Worm (Caenorhabditis elegans) whole organism, L1 larva: ENCODE data around the gene cox-17.

ENCODE experiments used
- C04F5.9 ChIP-seq: sonication (generic microtip); optimal IDR thresholded peaks from 2 replicates; lab custom pipeline; 2016; ENCODE audit warnings: missing genetic modification characterization, missing compliant biosample characterization
- C16A3.4 ChIP-seq: fragments of 150-350 bp; optimal IDR thresholded peaks from 2 replicates; lab custom pipeline; 2014; ENCODE audit warnings: missing biosample characterization, missing genetic modification characterization
- aly-2 ChIP-seq: fragments of 150-350 bp; optimal IDR thresholded peaks from 2 replicates; lab custom pipeline; 2014; ENCODE audit warnings: missing biosample characterization, missing genetic modification characterization
- ama-1 ChIP-seq: fragments of 150-350 bp; optimal IDR thresholded peaks from 2 replicates; lab custom pipeline; 2014
- blmp-1 ChIP-seq: fragments of 150-350 bp; optimal IDR thresholded peaks from 2 replicates; lab custom pipeline; 2014; ENCODE audit warnings: missing biosample characterization, missing genetic modification characterization
- ceh-88 ChIP-seq: fragments of 200-800 bp; sonication (Bioruptor generic); IDR thresholded peaks from 2 replicates; pipeline ENCODE4 v1.3.6; 2022; ENCODE audit warnings: missing genetic modification characterization, missing compliant biosample characterization
- ces-1 ChIP-seq: fragments of 150-350 bp; optimal IDR thresholded peaks from 2 replicates; lab custom pipeline; 2014; ENCODE audit warnings: missing biosample characterization, missing genetic modification reagents, missing genetic modification characterization
- dpl-1 ChIP-seq, 3 experiments: fragments of 150-350 bp in 2 of 3; sonication (generic microtip) in 1 of 3; optimal IDR thresholded peaks; 2 replicates each; lab custom pipeline; 2014 to 2017; ENCODE audit warnings: missing biosample characterization in 3 of 3, missing genetic modification characterization in 3 of 3, missing genetic modification reagents in 3 of 3
- dsc-1 ChIP-seq: sonication (generic microtip); optimal IDR thresholded peaks from 2 replicates; lab custom pipeline; 2016; ENCODE audit warnings: mild to moderate bottlenecking, missing genetic modification characterization, missing compliant biosample characterization
- efl-1 ChIP-seq, 4 experiments: fragments of 150-350 bp; optimal IDR thresholded peaks in 3 of 4; peaks in 1 of 4; 1 replicate in 1 of 4; 2 replicates in 3 of 4; lab custom pipeline; 2014; ENCODE audit warnings: missing biosample characterization in 2 of 4, missing genetic modification characterization in 2 of 4, missing genetic modification reagents in 2 of 4
- elt-2 ChIP-seq: sonication (generic microtip); optimal IDR thresholded peaks from 2 replicates; lab custom pipeline; 2016; ENCODE audit warnings: missing genetic modification characterization, mild to moderate bottlenecking, inconsistent platforms, missing compliant biosample characterization, missing genetic modification reagents
- ets-5 ChIP-seq: fragments of 200-800 bp; sonication (Bioruptor generic); IDR thresholded peaks from 2 replicates; pipeline ENCODE4 v1.3.6; 2022; ENCODE audit warnings: missing genetic modification characterization, missing compliant biosample characterization
- fkh-10 ChIP-seq: sonication (generic microtip); optimal IDR thresholded peaks from 2 replicates; lab custom pipeline; 2017; ENCODE audit warnings: missing biosample characterization, missing genetic modification reagents, missing genetic modification characterization
- grh-1 ChIP-seq: fragments of 200-800 bp; sonication (Bioruptor generic); IDR thresholded peaks from 2 replicates; pipeline ENCODE4 v1.3.6; 2022; ENCODE audit warnings: missing genetic modification reagents, missing genetic modification characterization, missing compliant biosample characterization
- hpl-2 ChIP-seq: fragments of 150-350 bp; optimal IDR thresholded peaks from 2 replicates; lab custom pipeline; 2014; ENCODE audit warnings: missing biosample characterization, missing genetic modification reagents, missing genetic modification characterization
- lin-15B ChIP-seq: fragments of 150-350 bp; sonication (generic microtip); optimal IDR thresholded peaks from 3 replicates; lab custom pipeline; 2014; ENCODE audit warnings: missing biosample characterization, missing genetic modification characterization
- lin-35 ChIP-seq, 2 experiments: fragments of 150-350 bp; optimal IDR thresholded peaks; 2 replicates each; lab custom pipeline; 2014; ENCODE audit warnings: missing biosample characterization in 2 of 2, missing genetic modification characterization in 2 of 2, missing genetic modification reagents in 2 of 2
- lir-3 ChIP-seq: sonication (generic microtip); optimal IDR thresholded peaks from 2 replicates; lab custom pipeline; 2016; ENCODE audit warnings: mild to moderate bottlenecking, missing genetic modification characterization, moderate library complexity, missing compliant biosample characterization; ENCODE audit not compliant: poor library complexity
- mef-2 ChIP-seq: fragments of 150-350 bp; optimal IDR thresholded peaks from 2 replicates; lab custom pipeline; 2014; ENCODE audit warnings: missing biosample characterization, missing genetic modification characterization
- mep-1 ChIP-seq: fragments of 150-350 bp; optimal IDR thresholded peaks from 2 replicates; lab custom pipeline; 2014; ENCODE audit warnings: missing biosample characterization, missing genetic modification characterization
- nhr-12 ChIP-seq: sonication (generic microtip); optimal IDR thresholded peaks from 2 replicates; lab custom pipeline; 2017; ENCODE audit warnings: missing biosample characterization, missing genetic modification characterization
- nhr-19 ChIP-seq: fragments of 200-800 bp; sonication (Bioruptor generic); conservative IDR thresholded peaks from 2 replicates; pipeline ENCODE4 v1.3.6; 2022; ENCODE audit warnings: missing genetic modification characterization, missing compliant biosample characterization
- nhr-237 ChIP-seq: fragments of 150-350 bp; optimal IDR thresholded peaks from 2 replicates; lab custom pipeline; 2014; ENCODE audit warnings: missing biosample characterization, missing genetic modification characterization
- nhr-28 ChIP-seq: fragments of 150-350 bp; optimal IDR thresholded peaks from 2 replicates; lab custom pipeline; 2014; ENCODE audit warnings: missing biosample characterization, missing genetic modification characterization
- nhr-76 ChIP-seq: sonication (generic microtip); optimal IDR thresholded peaks from 2 replicates; lab custom pipeline; 2017; ENCODE audit warnings: missing biosample characterization, missing genetic modification characterization
- nhr-84 ChIP-seq: sonication (generic microtip); optimal IDR thresholded peaks from 2 replicates; lab custom pipeline; 2017; ENCODE audit warnings: missing biosample characterization, missing genetic modification characterization
- nhr-85 ChIP-seq: sonication (generic microtip); peaks from one replicate; lab custom pipeline; 2016; ENCODE audit warnings: missing genetic modification characterization, inconsistent platforms, missing compliant biosample characterization
- nhr-90 ChIP-seq: sonication (generic microtip); optimal IDR thresholded peaks from 2 replicates; lab custom pipeline; 2016; ENCODE audit warnings: mild to moderate bottlenecking, missing genetic modification characterization, missing compliant biosample characterization; ENCODE audit not compliant: poor library complexity
- pax-3 ChIP-seq: fragments of 200-800 bp; sonication (Bioruptor generic); optimal IDR thresholded peaks from 2 replicates; lab custom pipeline; 2018; ENCODE audit warnings: mild to moderate bottlenecking, missing genetic modification characterization, moderate library complexity, missing compliant biosample characterization
- snu-23 ChIP-seq: sonication (generic microtip); optimal IDR thresholded peaks from 2 replicates; lab custom pipeline; 2016; ENCODE audit warnings: missing genetic modification characterization, missing compliant biosample characterization
- sox-4 ChIP-seq: sonication (generic microtip); optimal IDR thresholded peaks from 2 replicates; lab custom pipeline; 2016; ENCODE audit warnings: missing genetic modification characterization, missing compliant biosample characterization
- sup-37 ChIP-seq: fragments of 200-800 bp; sonication (Bioruptor generic); optimal IDR thresholded peaks from 2 replicates; lab custom pipeline; 2018; ENCODE audit warnings: mild to moderate bottlenecking, missing genetic modification characterization, missing compliant biosample characterization
- unc-130 ChIP-seq: fragments of 150-350 bp; optimal IDR thresholded peaks from 2 replicates; lab custom pipeline; 2017; ENCODE audit warnings: missing biosample characterization, missing genetic modification characterization, inconsistent platforms
- unc-98 ChIP-seq: fragments of 200-800 bp; sonication (Bioruptor generic); IDR thresholded peaks from 2 replicates; pipeline ENCODE4 v1.3.6; 2022; ENCODE audit warnings: missing genetic modification characterization, missing compliant biosample characterization
- vab-15 ChIP-seq: sonication (generic microtip); optimal IDR thresholded peaks from 2 replicates; lab custom pipeline; 2017; ENCODE audit warnings: missing genotype, mild to moderate bottlenecking, missing genetic modification characterization, missing compliant biosample characterization
- zip-4 ChIP-seq: fragments of 200-800 bp; sonication (Bioruptor generic); optimal IDR thresholded peaks from 2 replicates; lab custom pipeline; 2018; ENCODE audit warnings: mild to moderate bottlenecking, missing genetic modification characterization, moderate library complexity, missing compliant biosample characterization
- ztf-11 ChIP-seq, 2 experiments: sonication (generic microtip); optimal IDR thresholded peaks; 2 replicates each; lab custom pipeline; 2016 to 2017; ENCODE audit warnings: missing genetic modification characterization in 2 of 2, missing biosample characterization in 1 of 2, missing compliant biosample characterization in 1 of 2

Gene cox-17

DNA sequence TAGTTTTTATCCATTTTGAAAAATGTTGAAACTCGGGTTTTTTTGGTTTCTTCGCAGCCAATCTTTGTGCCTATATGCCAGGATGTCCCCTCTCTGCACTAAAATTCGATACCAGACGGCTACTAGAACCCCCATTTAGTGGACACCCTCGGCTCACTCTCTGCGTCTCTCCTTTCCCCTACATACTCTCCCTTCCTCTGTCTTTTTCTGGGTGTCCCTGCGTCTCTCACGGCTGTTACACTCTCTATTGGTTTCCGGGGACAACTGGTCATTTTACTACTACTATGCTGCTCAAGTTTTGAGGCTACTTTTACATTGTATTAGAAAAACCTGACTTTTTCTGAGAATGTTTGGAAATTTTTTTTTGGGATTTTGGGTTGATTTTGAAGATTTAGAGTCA lies 29.6 kb downstream of the cox-17 start (continued):
- no peak for TF ChIP-seq dsc-1 (tag; lab: Kevin White, UChicago)
- TF ChIP-seq lir-3: no peak
- no peak for TF ChIP-seq unc-98
- no peak for TF ChIP-seq aly-2 (tag; lab: Kevin White, UChicago)
- no peak for TF ChIP-seq C04F5.9 (tag; lab: Kevin White, UChicago)
- TF ChIP-seq, all 84 proteins: peak for 4

ce11 chrIII:222508-222907 lies 31.7 kb downstream of the cox-17 start:
- no peak for TF ChIP-seq mef-2 (tag; lab: Kevin White, UChicago)
- TF ChIP-seq nhr-85 (tag; lab: Kevin White, UChicago): no peak
- no peak for TF ChIP-seq C16A3.4 (tag; lab: Kevin White, UChicago)
- no peak for TF ChIP-seq nhr-84 (tag; lab: Kevin White, UChicago)
- no peak for TF ChIP-seq lin-35 (GFP tag; optimal IDR thresholded peaks at IDR 0.05; lab: Kevin White, UChicago)
- no peak for TF ChIP-seq ces-1 (GFP tag; lab: Kevin White, UChicago)
- TF ChIP-seq zip-4 (GFP tag; lab: Kevin White, UChicago): no peak
- TF ChIP-seq nhr-19: no peak
- no peak for TF ChIP-seq lin-15B (tag; lab: Kevin White, UChicago)
- TF ChIP-seq sox-4 (tag; lab: Kevin White, UChicago): no peak
- no peak for TF ChIP-seq aly-2 (tag; lab: Kevin White, UChicago)
- TF ChIP-seq hpl-2: no peak
- no peak for TF ChIP-seq nhr-28 (tag; lab: Kevin White, UChicago)
- no peak for TF ChIP-seq nhr-90 (tag; lab: Kevin White, UChicago)
- TF ChIP-seq blmp-1 (tag; lab: Kevin White, UChicago): no peak
- no peak for TF ChIP-seq dpl-1 (GFP tag; optimal IDR thresholded peaks at IDR 0.05; lab: Kevin White, UChicago)

- TF ChIP-seq ceh-88 (no peak), unc-130 (no peak), mep-1 (tag; lab: Kevin White, UChicago) (no peak), lin-15B (tag; lab: Kevin White, UChicago) (no peak), ztf-11 (tag; optimal IDR thresholded peaks at IDR 0.05; lab: Kevin White, UChicago) (no peak), nhr-237 (no peak), fkh-10 (no peak), vab-15 (no peak), dsc-1 (tag; lab: Kevin White, UChicago) (no peak), ets-5 (GFP tag; lab: Robert Waterston, UW) (no peak), nhr-19 (no peak), snu-23 (GFP tag; lab: Kevin White, UChicago) (no peak), pax-3 (tag; lab: Kevin White, UChicago) (no peak), ama-1 (lab: Kevin White, UChicago) (no peak), efl-1 (optimal IDR thresholded peaks at IDR 0.05; lab: Kevin White, UChicago) (no peak), efl-1 (GFP tag; optimal IDR thresholded peaks at IDR 0.05 in 1 of 2; lab: Kevin White, UChicago) (no peak), nhr-12 (tag; lab: Kevin White, UChicago) (no peak)
Observed at ce11 chrIII:227033-227432, 36.2 kb downstream of the cox-17 start.

DNA sequence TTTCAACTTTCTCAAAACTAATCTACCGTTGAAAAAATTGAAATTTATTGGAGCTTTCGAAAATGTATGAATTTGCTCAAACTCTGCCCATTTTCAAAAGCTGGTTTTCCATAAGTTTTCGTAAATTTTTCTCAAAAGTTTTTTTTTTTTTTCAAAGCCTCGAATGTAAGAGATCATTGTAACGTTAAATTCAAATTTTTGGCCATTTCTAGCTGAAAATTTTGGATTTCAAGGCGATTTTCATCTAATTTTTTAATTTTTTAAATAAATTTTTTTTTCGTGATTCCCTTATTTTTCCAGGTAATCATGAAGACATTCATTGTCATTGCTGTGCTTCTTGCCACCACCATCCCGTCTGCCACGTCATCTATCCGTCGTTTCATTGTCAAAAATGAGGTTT lies 39.3 kb downstream of the cox-17 start, which contains the start of gene hpo-38:
TSS of gene hpo-38 (plus strand) at position 301 of the 400 bp plus-strand sequence.
- TF ChIP-seq sup-37: no peak
- no peak for TF ChIP-seq nhr-76 (tag; lab: Kevin White, UChicago)
- TF ChIP-seq nhr-12 (tag; lab: Kevin White, UChicago): no peak
- no peak for TF ChIP-seq elt-2 (tag; lab: Kevin White, UChicago)
- no peak for TF ChIP-seq hpl-2

- TF ChIP-seq grh-1 (GFP tag; lab: Robert Waterston, UW): 0 out of 2 replicates have a peak, but pooled peaks have one; percentile 16
Observed at ce11 chrIII:232918-233317, 42.1 kb downstream of the cox-17 start.
